Worm (Caenorhabditis elegans): ENCODE results near the gene dhs-8.

dhs-8 gene

DNA sequence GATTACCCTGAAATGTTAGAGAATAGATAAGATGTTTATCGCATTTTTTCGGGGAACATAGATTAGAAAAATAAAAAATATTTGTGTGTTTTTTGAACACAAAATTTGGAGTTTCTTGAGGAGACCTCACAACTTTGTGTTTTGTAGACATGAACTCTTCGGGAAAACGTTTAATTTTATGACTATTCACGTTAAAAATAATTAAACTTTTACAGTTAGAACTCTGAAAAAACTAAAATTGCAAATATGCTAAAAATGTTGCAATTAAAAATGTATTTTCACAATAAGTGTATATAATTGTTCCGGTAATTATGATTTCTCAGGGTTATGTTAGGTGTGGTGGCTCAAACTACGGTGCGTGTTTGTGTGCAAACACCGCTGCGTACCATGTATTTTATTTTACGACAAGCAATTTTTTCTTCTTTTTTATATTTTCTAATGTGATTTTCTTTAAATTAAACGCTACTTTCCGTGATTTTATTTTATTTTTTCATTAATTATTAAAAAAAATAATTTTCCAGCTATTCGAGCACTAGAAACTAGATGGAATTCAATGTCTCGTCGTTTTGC is 30.5 kb downstream of the dhs-8 start, which contains the start of the genes F57C2.5 and spat-1:
TSS of gene F57C2.5 (minus strand) at position 7 of the 570 bp plus-strand sequence.
TSS of gene spat-1 (plus strand) at position 520 of the 570 bp plus-strand sequence.
- TF ChIP-seq dao-5 (tag; optimal IDR thresholded peaks at IDR 0.05) = no peak
- peak; percentile 71 for TF ChIP-seq W03F9.2 (tag; optimal IDR thresholded peaks at IDR 0.05)

DNA sequence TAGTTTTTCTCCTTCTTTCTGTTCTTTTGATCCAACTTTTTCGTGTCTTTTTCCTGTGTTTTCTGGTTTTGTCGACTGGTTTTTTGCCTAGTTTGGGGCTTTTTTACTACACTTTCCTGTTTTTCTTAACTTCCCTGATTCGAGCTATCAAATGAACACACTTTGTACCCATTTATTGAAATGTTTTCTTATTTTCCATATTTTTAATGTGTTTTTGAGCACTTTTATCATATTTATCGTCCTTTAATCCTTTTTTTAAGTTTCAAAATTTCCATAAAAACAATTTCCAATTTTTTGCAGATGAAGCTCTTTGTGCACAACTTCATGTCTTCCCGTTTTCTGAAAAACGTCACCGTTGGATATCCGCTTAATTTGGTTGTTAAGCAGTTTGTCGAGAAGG is 36.2 kb downstream of the dhs-8 start, which contains the start of gene C04H5.1:
TSS of gene C04H5.1 (plus strand) at position 301 of the 400 bp plus-strand sequence.
- no peak for TF ChIP-seq W03F9.2 (tag; optimal IDR thresholded peaks at IDR 0.05)
- no peak for TF ChIP-seq him-1 (tag; optimal IDR thresholded peaks at IDR 0.05)
- TF ChIP-seq dao-5 (tag; optimal IDR thresholded peaks at IDR 0.05) = no peak

DNA sequence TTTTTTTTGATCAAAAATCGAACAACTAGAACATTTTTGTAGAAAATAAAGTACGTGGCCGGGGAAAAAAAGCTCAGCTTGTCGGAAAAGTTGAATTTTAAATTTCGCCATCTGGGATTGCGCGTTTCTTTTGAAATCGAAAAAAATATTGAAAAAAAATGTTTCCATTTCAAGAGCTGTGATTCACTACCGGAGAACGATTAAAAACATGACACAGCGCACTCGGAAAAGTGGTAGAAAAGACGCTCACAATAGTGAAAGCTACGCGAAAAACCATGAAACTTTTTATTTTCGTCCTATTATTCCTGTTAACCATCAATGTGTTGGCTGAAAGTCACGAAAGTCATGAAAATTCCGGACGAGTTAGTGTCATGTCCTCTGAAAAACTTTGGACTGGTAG is 39.9 kb downstream of the dhs-8 start, which contains the start of the genes clec-147 and C04H5.7:
TSS of gene clec-147 (minus strand) at position 101 of the 400 bp plus-strand sequence.
TSS of gene C04H5.7 (plus strand) at position 219 of the 400 bp plus-strand sequence.
- no peak for TF ChIP-seq him-1 (tag; optimal IDR thresholded peaks at IDR 0.05)
- no peak for TF ChIP-seq dao-5 (tag; optimal IDR thresholded peaks at IDR 0.05)
- TF ChIP-seq W03F9.2 (tag; optimal IDR thresholded peaks at IDR 0.05) = no peak

DNA sequence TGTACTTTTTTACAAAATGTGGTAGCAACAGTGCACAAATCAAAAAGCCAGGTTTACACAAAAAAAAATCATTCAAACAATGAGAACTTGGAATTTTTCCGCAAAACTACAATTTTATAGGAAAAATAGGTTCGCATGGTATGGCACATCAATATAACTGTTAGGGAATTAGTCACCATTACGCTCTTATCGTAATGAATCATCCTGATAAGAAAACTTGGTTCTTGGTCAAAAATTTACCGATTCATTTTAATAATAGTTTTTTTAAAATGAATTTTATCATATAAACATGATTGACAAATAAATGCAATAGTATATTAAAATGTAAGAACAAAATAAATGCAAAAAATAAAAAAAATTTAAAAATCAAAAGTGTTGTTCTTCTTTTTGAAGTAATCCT is 42.7 kb downstream of the dhs-8 start:
- TF ChIP-seq dao-5 (tag; optimal IDR thresholded peaks at IDR 0.05) = no peak
- TF ChIP-seq him-1 (tag; optimal IDR thresholded peaks at IDR 0.05) = no peak
- no peak for TF ChIP-seq W03F9.2 (tag; optimal IDR thresholded peaks at IDR 0.05)

DNA sequence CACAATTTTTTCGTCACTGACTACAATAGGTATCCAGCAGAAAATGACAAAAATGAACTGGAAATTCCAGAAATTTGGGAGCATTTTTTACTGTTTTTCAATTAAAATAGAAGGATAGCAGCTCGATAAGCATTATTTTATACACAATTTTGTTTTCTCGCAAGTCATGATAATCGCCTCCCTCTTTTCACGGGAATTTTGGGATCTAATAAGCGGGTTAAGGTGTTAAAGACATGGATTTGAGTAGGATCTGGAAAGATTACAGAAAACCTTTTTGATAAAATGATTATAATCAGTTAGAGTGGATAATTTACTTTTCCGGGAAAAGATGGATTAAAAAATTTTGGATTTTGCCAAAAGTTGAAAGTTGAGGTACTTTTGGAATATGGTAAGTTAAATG is 50.9 kb downstream of the dhs-8 start, which contains the start of gene gcy-29:
TSS of gene gcy-29 (minus strand) at position 101 of the 400 bp plus-strand sequence.
- TF ChIP-seq W03F9.2 (tag; optimal IDR thresholded peaks at IDR 0.05) = no peak
- no peak for TF ChIP-seq him-1 (tag; optimal IDR thresholded peaks at IDR 0.05)
- TF ChIP-seq dao-5 (tag; optimal IDR thresholded peaks at IDR 0.05) = no peak
